Fruit fly (Drosophila melanogaster): Measurements from ENCODE around the gene HBS1.

DNA sequence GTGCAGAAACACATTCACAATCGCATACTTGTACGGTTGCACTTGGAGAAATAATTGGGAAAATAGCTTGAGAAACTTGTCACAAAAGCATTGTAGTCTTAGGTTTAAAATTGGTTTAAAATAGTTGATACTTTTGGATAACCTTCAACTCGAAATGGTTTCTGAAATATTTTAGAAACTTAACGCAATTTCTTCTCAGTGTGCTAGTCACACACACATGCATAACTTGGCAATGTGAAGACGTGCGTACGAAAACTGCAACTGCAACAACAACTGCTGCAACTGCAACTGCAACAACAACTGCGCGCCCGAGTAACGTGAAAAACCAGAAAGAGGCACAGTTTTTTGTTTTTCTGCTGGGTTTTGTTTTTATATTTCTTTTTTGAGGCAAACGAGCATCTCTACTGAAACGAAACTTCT is 21.1 kb upstream of the HBS1 start:
- TF ChIP-seq Hr83 (GFP tag; optimal IDR thresholded peaks at IDR 0.05; ENCODE audit: poor library complexity, severe bottlenecking), result peak; percentile 78
- no peak for TF ChIP-seq Dfd (GFP tag; optimal IDR thresholded peaks at IDR 0.05)
- peak; percentile 86 for TF ChIP-seq br (GFP tag; optimal IDR thresholded peaks at IDR 0.05)
- TF ChIP-seq psq (GFP tag; optimal IDR thresholded peaks at IDR 0.05), result peak; percentile 80
- TF ChIP-seq sv (GFP tag; optimal IDR thresholded peaks at IDR 0.05), result peak; percentile 50
- TF ChIP-seq Sp1 (GFP tag; optimal IDR thresholded peaks at IDR 0.05), result peak; percentile 87
- TF ChIP-seq usp (GFP tag; optimal IDR thresholded peaks at IDR 0.05), result no peak
- no peak for TF ChIP-seq dl (GFP tag; optimal IDR thresholded peaks at IDR 0.05; ENCODE audit: insufficient read depth in 1 of 2, partially characterized antibody in 2 of 2)

Data from whole organism, wandering third instar larva.